Worm (Caenorhabditis elegans) whole organism, L3 larva: ENCODE measurements around the gene AC3.12.

ENCODE experiments used
- ZK546.5 ChIP-seq: sonication (generic microtip); optimal IDR thresholded peaks from 2 replicates; lab custom pipeline; 2017; ENCODE audit warnings: missing biosample characterization, missing genetic modification characterization
- aly-2 ChIP-seq: fragments of 150-350 bp; optimal IDR thresholded peaks from 2 replicates; lab custom pipeline; 2014; ENCODE audit warnings: missing biosample characterization, missing genetic modification characterization
- ama-1 ChIP-seq: fragments of 150-350 bp; optimal IDR thresholded peaks from 2 replicates; lab custom pipeline; 2018
- ceh-16 ChIP-seq: sonication (generic microtip); optimal IDR thresholded peaks from 2 replicates; lab custom pipeline; 2017; ENCODE audit warnings: missing biosample characterization, missing genetic modification characterization
- ceh-28 ChIP-seq: fragments of 150-350 bp; optimal IDR thresholded peaks from 2 replicates; lab custom pipeline; 2014; ENCODE audit warnings: missing biosample characterization, missing genetic modification reagents, missing genetic modification characterization
- ceh-82 ChIP-seq: fragments of 150-350 bp; optimal IDR thresholded peaks from 2 replicates; lab custom pipeline; 2014; ENCODE audit warnings: missing biosample characterization, missing genetic modification characterization
- ceh-9 ChIP-seq: sonication (generic microtip); optimal IDR thresholded peaks from 2 replicates; lab custom pipeline; 2018; ENCODE audit warnings: missing biosample characterization, missing genetic modification characterization
- daf-12 ChIP-seq: fragments of 150-350 bp; optimal IDR thresholded peaks from 2 replicates; lab custom pipeline; 2014; ENCODE audit warnings: missing biosample characterization, missing genetic modification reagents, missing genetic modification characterization
- egl-27 ChIP-seq: sonication (generic microtip); optimal IDR thresholded peaks from 4 replicates; lab custom pipeline; 2017; ENCODE audit warnings: missing biosample characterization, missing genetic modification reagents, missing genetic modification characterization
- egl-5 ChIP-seq: fragments of 150-350 bp; optimal IDR thresholded peaks from 2 replicates; lab custom pipeline; 2017; ENCODE audit warnings: missing biosample characterization, missing genetic modification reagents, missing genetic modification characterization, inconsistent platforms
- elt-2 ChIP-seq: sonication (generic microtip); optimal IDR thresholded peaks from 2 replicates; lab custom pipeline; 2016; ENCODE audit warnings: missing genetic modification reagents, mild to moderate bottlenecking, missing genetic modification characterization, missing compliant biosample characterization
- elt-3 ChIP-seq, 3 experiments: fragments of 150-350 bp in 1 of 3; sonication (generic microtip) in 2 of 3; optimal IDR thresholded peaks; 2 replicates in 2 of 3; 4 replicates in 1 of 3; lab custom pipeline; 2014 to 2017; ENCODE audit warnings: missing biosample characterization in 3 of 3, missing genetic modification characterization in 3 of 3
- eor-1 ChIP-seq, 2 experiments: fragments of 150-350 bp; optimal IDR thresholded peaks; 2 replicates each; lab custom pipeline; 2014 to 2018; ENCODE audit warnings: missing biosample characterization in 2 of 2, missing genetic modification characterization in 2 of 2
- fkh-2 ChIP-seq: fragments of 150-350 bp; optimal IDR thresholded peaks from 2 replicates; lab custom pipeline; 2014; ENCODE audit warnings: missing biosample characterization, missing genetic modification reagents, missing genetic modification characterization
- fos-1 ChIP-seq: fragments of 150-350 bp; optimal IDR thresholded peaks from 2 replicates; lab custom pipeline; 2014; ENCODE audit warnings: missing biosample characterization, missing genetic modification characterization
- hmg-11 ChIP-seq: sonication (generic microtip); optimal IDR thresholded peaks from 2 replicates; lab custom pipeline; 2016; ENCODE audit warnings: missing genetic modification characterization, missing compliant biosample characterization
- lin-39 ChIP-seq: fragments of 150-350 bp; optimal IDR thresholded peaks from 2 replicates; lab custom pipeline; 2018; ENCODE audit warnings: missing biosample characterization, missing genetic modification reagents, missing genetic modification characterization
- lsy-12 ChIP-seq: sonication (generic microtip); optimal IDR thresholded peaks from 2 replicates; lab custom pipeline; 2016; ENCODE audit warnings: mild to moderate bottlenecking, missing genetic modification characterization, missing compliant biosample characterization
- mml-1 ChIP-seq: fragments of 150-350 bp; sonication (generic microtip); optimal IDR thresholded peaks from 3 replicates; lab custom pipeline; 2014; ENCODE audit warnings: missing biosample characterization, missing genetic modification characterization
- nhr-11 ChIP-seq: fragments of 150-350 bp; optimal IDR thresholded peaks from 2 replicates; lab custom pipeline; 2014; ENCODE audit warnings: missing biosample characterization, missing genetic modification characterization
- nhr-12 ChIP-seq: fragments of 150-350 bp; optimal IDR thresholded peaks from 2 replicates; lab custom pipeline; 2014; ENCODE audit warnings: missing biosample characterization, missing genetic modification characterization
- nhr-23 ChIP-seq: fragments of 150-350 bp; optimal IDR thresholded peaks from 2 replicates; lab custom pipeline; 2014; ENCODE audit warnings: missing biosample characterization, missing genetic modification reagents, missing genetic modification characterization
- nhr-237 ChIP-seq: fragments of 150-350 bp; optimal IDR thresholded peaks from 2 replicates; lab custom pipeline; 2014; ENCODE audit warnings: missing biosample characterization, missing genetic modification characterization
- nhr-25 ChIP-seq: sonication (generic microtip); optimal IDR thresholded peaks from 2 replicates; lab custom pipeline; 2017; ENCODE audit warnings: missing biosample characterization, missing genetic modification characterization
- nhr-28 ChIP-seq: fragments of 150-350 bp; optimal IDR thresholded peaks from 2 replicates; lab custom pipeline; 2014; ENCODE audit warnings: missing biosample characterization, missing genetic modification characterization
- nhr-43 ChIP-seq: sonication (generic microtip); optimal IDR thresholded peaks from 2 replicates; lab custom pipeline; 2016; ENCODE audit warnings: mild to moderate bottlenecking, missing genetic modification characterization, missing compliant biosample characterization; ENCODE audit not compliant: poor library complexity, severe bottlenecking
- nhr-67 ChIP-seq: fragments of 150-350 bp; optimal IDR thresholded peaks from 2 replicates; lab custom pipeline; 2014; ENCODE audit warnings: missing biosample characterization, missing genetic modification characterization
- nhr-76 ChIP-seq: fragments of 150-350 bp; sonication (generic microtip); optimal IDR thresholded peaks from 5 replicates; lab custom pipeline; 2014; ENCODE audit warnings: missing biosample characterization, missing genetic modification characterization
- nhr-77 ChIP-seq: fragments of 150-350 bp; optimal IDR thresholded peaks from 2 replicates; lab custom pipeline; 2014; ENCODE audit warnings: missing biosample characterization, missing genetic modification characterization
- pqm-1 ChIP-seq: fragments of 150-350 bp; optimal IDR thresholded peaks from 2 replicates; lab custom pipeline; 2017; ENCODE audit warnings: missing biosample characterization, missing genetic modification characterization, inconsistent platforms
- sea-2 ChIP-seq: fragments of 150-350 bp; sonication (generic microtip); optimal IDR thresholded peaks from 4 replicates; lab custom pipeline; 2014; ENCODE audit warnings: missing biosample characterization, missing genetic modification reagents, missing genetic modification characterization
- skn-1 ChIP-seq: fragments of 150-350 bp; optimal IDR thresholded peaks from 2 replicates; lab custom pipeline; 2014; ENCODE audit warnings: missing biosample characterization, missing genetic modification characterization
- snpc-4 ChIP-seq: fragments of 150-350 bp; optimal IDR thresholded peaks from 2 replicates; lab custom pipeline; 2014; ENCODE audit warnings: missing biosample characterization, missing genetic modification characterization
- tbx-2 ChIP-seq: sonication (generic microtip); optimal IDR thresholded peaks from 2 replicates; lab custom pipeline; 2016; ENCODE audit warnings: mild to moderate bottlenecking, missing genetic modification characterization, missing compliant biosample characterization
- zag-1 ChIP-seq: fragments of 150-350 bp; optimal IDR thresholded peaks from 2 replicates; lab custom pipeline; 2014; ENCODE audit warnings: missing biosample characterization, missing genetic modification characterization

The AC3.12 gene

ce11 chrV:10423511-10423910, 44.3 kb upstream of the AC3.12 start:
- TF ChIP-seq nhr-25 (tag; lab: Kevin White, UChicago) (peak; percentile 61), nhr-12 (tag; lab: Kevin White, UChicago) (no peak)
- TF ChIP-seq, all 47 proteins: peak for 1

ce11 chrV:10421802-10422201, 42.6 kb upstream of the AC3.12 start, which contains the start of gene col-13:
Gene col-13, minus strand, starts transcription at chrV:10421902.
- TF ChIP-seq aly-2 (tag; lab: Kevin White, UChicago) (no peak), nhr-237 (tag; lab: Kevin White, UChicago) (no peak), pqm-1 (no peak), fos-1 (no peak), sea-2 (GFP tag; lab: Kevin White, UChicago) (no peak), nhr-76 (tag; lab: Kevin White, UChicago) (no peak), skn-1 (tag; lab: Kevin White, UChicago) (no peak), ceh-16 (no peak), ceh-28 (no peak)
- TF ChIP-seq, all 47 proteins: peak for 0

- TF ChIP-seq ceh-16 (no peak), ceh-9 (tag; lab: Kevin White, UChicago) (no peak), ZK546.5 (tag; lab: Kevin White, UChicago) (no peak)
Observed at ce11 chrV:10418961-10419360, 39.8 kb upstream of the AC3.12 start, which contains the start of gene F15H10.5. Gene F15H10.5, minus strand, starts transcription at chrV:10419061.

- no peak for TF ChIP-seq zag-1 (tag; lab: Kevin White, UChicago)
- TF ChIP-seq nhr-28 = no peak
- TF ChIP-seq eor-1 (tag; optimal IDR thresholded peaks at IDR 0.05; lab: Kevin White, UChicago) = no peak
- TF ChIP-seq nhr-77 (tag; lab: Kevin White, UChicago) = no peak
- no peak for TF ChIP-seq elt-2 (tag; lab: Kevin White, UChicago)
- no peak for TF ChIP-seq ceh-82 (tag; lab: Kevin White, UChicago)
- no peak for TF ChIP-seq tbx-2
- no peak for TF ChIP-seq snpc-4
- no peak for TF ChIP-seq aly-2 (tag; lab: Kevin White, UChicago)
- no peak for TF ChIP-seq elt-3 (tag; optimal IDR thresholded peaks at IDR 0.05; lab: Kevin White, UChicago)
- TF ChIP-seq egl-5 = no peak
- no peak for TF ChIP-seq nhr-11 (tag; lab: Kevin White, UChicago)
Observed at ce11 chrV:10416925-10417324, 37.7 kb upstream of the AC3.12 start, which contains the start of gene F15H10.10. Gene F15H10.10, minus strand, starts transcription at chrV:10417025.

- TF ChIP-seq nhr-12 (tag; lab: Kevin White, UChicago) (no peak), nhr-76 (tag; lab: Kevin White, UChicago) (no peak), fos-1 (no peak)
- TF ChIP-seq, all 47 proteins: peak for 0
Observed at ce11 chrV:10414610-10415009, 35.4 kb upstream of the AC3.12 start, which contains the start of gene F15H10.9. Gene F15H10.9, minus strand, starts transcription at chrV:10414710.

- TF ChIP-seq mml-1 (tag; lab: Kevin White, UChicago) (no peak), nhr-25 (tag; lab: Kevin White, UChicago) (no peak), nhr-77 (tag; lab: Kevin White, UChicago) (no peak), lin-39 (tag; lab: Kevin White, UChicago) (no peak), sea-2 (GFP tag; lab: Kevin White, UChicago) (no peak), egl-27 (tag; lab: Kevin White, UChicago) (no peak), skn-1 (tag; lab: Kevin White, UChicago) (no peak), nhr-237 (tag; lab: Kevin White, UChicago) (no peak), daf-12 (tag; lab: Kevin White, UChicago) (no peak), lsy-12 (tag; lab: Kevin White, UChicago) (no peak), nhr-28 (no peak), ama-1 (lab: Kevin White, UChicago) (no peak), nhr-23 (tag; lab: Kevin White, UChicago) (no peak), fkh-2 (tag; lab: Kevin White, UChicago) (no peak), hmg-11 (tag; lab: Kevin White, UChicago) (no peak), nhr-12 (tag; lab: Kevin White, UChicago) (no peak), nhr-43 (no peak), ceh-28 (no peak), nhr-67 (tag; lab: Kevin White, UChicago) (no peak)
Observed at ce11 chrV:10410030-10410713, 31.0 kb upstream of the AC3.12 start, which contains the start of gene F15H10.12. Gene F15H10.12, minus strand, starts transcription at chrV:10410080.
